ENCODE assay signal across 1 fruit fly cellular context in genomic region chr3L:17652878-17653700, dm6.
A peak's percentile ranks its signal among the peaks of the same experiment; 100 is the strongest.
TF ChIP-seq lines count a peak whose summit lies in the region.

No protein-coding gene starts in this region.

TF ChIP-seq in whole organism, embryonic, 481 proteins besides CTCF, POLR2A, EP300 and RAD21 (continued from another document and continues in another):
- TF ChIP-seq CG7987 (GFP tag; optimal IDR thresholded peaks at IDR 0.05; lab: Kevin White, UChicago): peak; percentile 79
- no peak for TF ChIP-seq CG8388 (GFP tag; optimal IDR thresholded peaks at IDR 0.05; lab: Kevin White, UChicago)
- TF ChIP-seq zfh1 (GFP tag; IDR thresholded peaks at IDR 0.05; lab: Robert Waterston, UW): peak; percentile 78
- TF ChIP-seq Hand (GFP tag; optimal IDR thresholded peaks at IDR 0.05; lab: Kevin White, UChicago): no peak
- TF ChIP-seq CG9797 (GFP tag; optimal IDR thresholded peaks at IDR 0.05; lab: Kevin White, UChicago): no peak
- no peak for TF ChIP-seq prd (optimal IDR thresholded peaks at IDR 0.05; lab: Kevin White, UChicago)
- peak; percentile 31; the same call in 2 of the 3 replicates for TF ChIP-seq prd (GFP tag; IDR thresholded peaks at IDR 0.05; lab: Robert Waterston, UW)
- TF ChIP-seq bowl (GFP tag; IDR thresholded peaks at IDR 0.05; lab: Robert Waterston, UW): no peak
- peak; percentile 69; the same call in 1 of the 2 replicates for TF ChIP-seq ranshi (GFP tag; IDR thresholded peaks at IDR 0.05; lab: Robert Waterston, UW)
- TF ChIP-seq CG3726 (GFP tag; IDR thresholded peaks at IDR 0.05; lab: Robert Waterston, UW): 0 out of 3 replicates have a peak, but pooled peaks have one; percentile 63
- TF ChIP-seq CG8924 (tag; optimal IDR thresholded peaks at IDR 0.05; lab: Kevin White, UChicago): no peak
- no peak; the same call in none of the 3 replicates for TF ChIP-seq CG11456 (GFP tag; IDR thresholded peaks at IDR 0.05; lab: Robert Waterston, UW)
- no peak for TF ChIP-seq NfI (GFP tag; optimal IDR thresholded peaks at IDR 0.05; lab: Kevin White, UChicago)
- TF ChIP-seq CG10543 (GFP tag; optimal IDR thresholded peaks at IDR 0.05; lab: Kevin White, UChicago): peak; percentile 91
- TF ChIP-seq CG12659 (GFP tag; optimal IDR thresholded peaks at IDR 0.05; lab: Kevin White, UChicago): no peak
- peak; percentile 74 for TF ChIP-seq CG3407 (GFP tag; optimal IDR thresholded peaks at IDR 0.05; lab: Kevin White, UChicago)
- TF ChIP-seq Myb (GFP tag; optimal IDR thresholded peaks at IDR 0.05; lab: Kevin White, UChicago): no peak
- TF ChIP-seq HLH54F (GFP tag; optimal IDR thresholded peaks at IDR 0.05; lab: Kevin White, UChicago): no peak
- no peak for TF ChIP-seq CG4617 (GFP tag; optimal IDR thresholded peaks at IDR 0.05; lab: Kevin White, UChicago; ENCODE audit: borderline replicate concordance)
- no peak for TF ChIP-seq pzg (GFP tag; optimal IDR thresholded peaks at IDR 0.05; lab: Kevin White, UChicago)
- TF ChIP-seq Ravus (GFP tag; IDR thresholded peaks at IDR 0.05; lab: Robert Waterston, UW): no peak
- TF ChIP-seq sr (GFP tag; IDR thresholded peaks at IDR 0.05; lab: Robert Waterston, UW): peak; percentile 69; the same call in 2 of the 3 replicates
- no peak for TF ChIP-seq Usf (GFP tag; optimal IDR thresholded peaks at IDR 0.05; lab: Kevin White, UChicago)
- no peak for TF ChIP-seq TFAM (GFP tag; optimal IDR thresholded peaks at IDR 0.05; lab: Kevin White, UChicago)
- no peak for TF ChIP-seq CG12236 (GFP tag; optimal IDR thresholded peaks at IDR 0.05; lab: Kevin White, UChicago)
- no peak for TF ChIP-seq CG10431 (GFP tag; optimal IDR thresholded peaks at IDR 0.05; lab: Kevin White, UChicago)
- TF ChIP-seq Adf1 (GFP tag; IDR thresholded peaks at IDR 0.05; lab: Robert Waterston, UW): no peak
- TF ChIP-seq CG1832 (GFP tag; optimal IDR thresholded peaks at IDR 0.05; lab: Kevin White, UChicago): peak; percentile 73
- peak; percentile 80 for TF ChIP-seq CG1792 (GFP tag; optimal IDR thresholded peaks at IDR 0.05; lab: Kevin White, UChicago)
- TF ChIP-seq Side (GFP tag; optimal IDR thresholded peaks at IDR 0.05; lab: Kevin White, UChicago): peak; percentile 76
- no peak for TF ChIP-seq CG11398 (GFP tag; optimal IDR thresholded peaks at IDR 0.05; lab: Kevin White, UChicago)
- peak; percentile 74 for TF ChIP-seq Max (GFP tag; optimal IDR thresholded peaks at IDR 0.05; lab: Kevin White, UChicago)
- TF ChIP-seq cwo (GFP tag; optimal IDR thresholded peaks at IDR 0.05; lab: Kevin White, UChicago): no peak
- peak; percentile 15 for TF ChIP-seq vfl (GFP tag; optimal IDR thresholded peaks at IDR 0.05; lab: Kevin White, UChicago)
- TF ChIP-seq NC2α (GFP tag; optimal IDR thresholded peaks at IDR 0.05; lab: Kevin White, UChicago): no peak
- no peak for TF ChIP-seq CG18011 (GFP tag; optimal IDR thresholded peaks at IDR 0.05; lab: Kevin White, UChicago)
- TF ChIP-seq Hey (tag; optimal IDR thresholded peaks at IDR 0.05; lab: Kevin White, UChicago): no peak
- no peak for TF ChIP-seq CG15073 (GFP tag; optimal IDR thresholded peaks at IDR 0.05; lab: Kevin White, UChicago)
- no peak for TF ChIP-seq CG1602 (GFP tag; optimal IDR thresholded peaks at IDR 0.05; lab: Kevin White, UChicago)
- TF ChIP-seq CG1024 (GFP tag; IDR thresholded peaks at IDR 0.05; lab: Robert Waterston, UW): peak; percentile 77
- TF ChIP-seq hb (GFP tag; IDR thresholded peaks at IDR 0.05; lab: Robert Waterston, UW; ENCODE audit: partially characterized antibody): no peak
- TF ChIP-seq CG13123 (GFP tag; optimal IDR thresholded peaks at IDR 0.05; lab: Kevin White, UChicago): no peak
- TF ChIP-seq CG10462 (GFP tag; optimal IDR thresholded peaks at IDR 0.05; lab: Kevin White, UChicago): no peak
- no peak for TF ChIP-seq Hr3 (GFP tag; optimal IDR thresholded peaks at IDR 0.05; lab: Kevin White, UChicago)
- no peak for TF ChIP-seq sisA (GFP tag; IDR thresholded peaks at IDR 0.05; lab: Robert Waterston, UW)
- no peak for TF ChIP-seq CG11560 (tag; IDR thresholded peaks at IDR 0.05; lab: Robert Waterston, UW)
- TF ChIP-seq CG15514 (GFP tag; optimal IDR thresholded peaks at IDR 0.05; lab: Kevin White, UChicago): peak; percentile 75
- TF ChIP-seq pum (GFP tag; optimal IDR thresholded peaks at IDR 0.05; lab: Kevin White, UChicago): peak; percentile 11
- TF ChIP-seq hbn (GFP tag; IDR thresholded peaks at IDR 0.05; lab: Robert Waterston, UW; ENCODE audit: partially characterized antibody): no peak
- TF ChIP-seq CrebB (tag; optimal IDR thresholded peaks at IDR 0.05; lab: Kevin White, UChicago): no peak
- peak; percentile 52 for TF ChIP-seq luna (GFP tag; optimal IDR thresholded peaks at IDR 0.05; lab: Kevin White, UChicago)
- peak in 1 of 2 experiments; percentile 48 for TF ChIP-seq Eip74EF (GFP tag; optimal IDR thresholded peaks at IDR 0.05; lab: Kevin White, UChicago)
- TF ChIP-seq bab2 (GFP tag; optimal IDR thresholded peaks at IDR 0.05; lab: Kevin White, UChicago): no peak
- TF ChIP-seq Med (GFP tag; lab: Kevin White, UChicago): peak; percentile 74
- peak; percentile 60 for TF ChIP-seq Atf6 (GFP tag; IDR thresholded peaks at IDR 0.05; lab: Robert Waterston, UW)
- no peak for TF ChIP-seq nerfin-2 (GFP tag; IDR thresholded peaks at IDR 0.05; lab: Robert Waterston, UW; ENCODE audit: partially characterized antibody)
- no peak for TF ChIP-seq esg (GFP tag; conservative IDR thresholded peaks at IDR 0.05; lab: Robert Waterston, UW)
- no peak for TF ChIP-seq run (tag; optimal IDR thresholded peaks at IDR 0.05; lab: Kevin White, UChicago)
- peak; percentile 59 for TF ChIP-seq Ada2b (GFP tag; IDR thresholded peaks at IDR 0.05; lab: Robert Waterston, UW)
- no peak for TF ChIP-seq ttk (GFP tag; IDR thresholded peaks at IDR 0.05; lab: Robert Waterston, UW)
- no peak for TF ChIP-seq br (optimal IDR thresholded peaks at IDR 0.05; lab: Kevin White, UChicago)
- TF ChIP-seq CG11696 (GFP tag; IDR thresholded peaks at IDR 0.05; lab: Robert Waterston, UW): no peak
- no peak for TF ChIP-seq Neu2 (GFP tag; optimal IDR thresholded peaks at IDR 0.05; lab: Kevin White, UChicago; ENCODE audit: borderline replicate concordance)
- peak; percentile 91 for TF ChIP-seq rib (GFP tag; IDR thresholded peaks at IDR 0.05; lab: Robert Waterston, UW)
- TF ChIP-seq CG30431 (GFP tag; optimal IDR thresholded peaks at IDR 0.05; lab: Kevin White, UChicago): no peak
- peak; percentile 79 for TF ChIP-seq Vsx1 (GFP tag; optimal IDR thresholded peaks at IDR 0.05; lab: Kevin White, UChicago)
- no peak for TF ChIP-seq eve (GFP tag; optimal IDR thresholded peaks at IDR 0.05; lab: Kevin White, UChicago)
- TF ChIP-seq pan (optimal IDR thresholded peaks at IDR 0.05; lab: Kevin White, UChicago): no peak
- peak in 1 of 2 experiments; percentile 79 for TF ChIP-seq pan (GFP tag; optimal IDR thresholded peaks at IDR 0.05 in 1 of 2, IDR thresholded peaks at IDR 0.05 in 1 of 2)
- TF ChIP-seq HLH4C (GFP tag; IDR thresholded peaks at IDR 0.05; lab: Robert Waterston, UW; ENCODE audit: partially characterized antibody): no peak
- TF ChIP-seq CG6683 (GFP tag; optimal IDR thresholded peaks at IDR 0.05; lab: Kevin White, UChicago): peak; percentile 62
- peak; percentile 59 for TF ChIP-seq CG13894 (tag; optimal IDR thresholded peaks at IDR 0.05; lab: Kevin White, UChicago)
- TF ChIP-seq amos (GFP tag; IDR thresholded peaks at IDR 0.05; lab: Robert Waterston, UW; ENCODE audit: partially characterized antibody): no peak
- no peak for TF ChIP-seq fd102C (GFP tag; optimal IDR thresholded peaks at IDR 0.05; lab: Kevin White, UChicago)
- TF ChIP-seq ash1 (GFP tag; optimal IDR thresholded peaks at IDR 0.05; lab: Kevin White, UChicago): peak; percentile 30
- no peak for TF ChIP-seq ato (GFP tag; IDR thresholded peaks at IDR 0.05; lab: Robert Waterston, UW; ENCODE audit: partially characterized antibody)
- TF ChIP-seq CG4360 (GFP tag; IDR thresholded peaks at IDR 0.05; lab: Robert Waterston, UW): peak; percentile 81
- no peak for TF ChIP-seq HLHmδ (GFP tag; optimal IDR thresholded peaks at IDR 0.05; lab: Kevin White, UChicago)
- peak; percentile 11 for TF ChIP-seq CG15696 (tag; optimal IDR thresholded peaks at IDR 0.05; lab: Kevin White, UChicago)
- TF ChIP-seq H15 (GFP tag; IDR thresholded peaks at IDR 0.05; lab: Robert Waterston, UW): peak; percentile 64
- peak; percentile 88 for TF ChIP-seq Dbx (GFP tag; IDR thresholded peaks at IDR 0.05; lab: Robert Waterston, UW)
- TF ChIP-seq bigmax (GFP tag; optimal IDR thresholded peaks at IDR 0.05; lab: Kevin White, UChicago): no peak
- no peak for TF ChIP-seq dati (GFP tag; IDR thresholded peaks at IDR 0.05; lab: Robert Waterston, UW)
- TF ChIP-seq Ets65A (GFP tag; lab: Kevin White, UChicago): no peak
- no peak for TF ChIP-seq CG18619 (GFP tag; optimal IDR thresholded peaks at IDR 0.05; lab: Kevin White, UChicago)
- no peak for TF ChIP-seq CG9817 (tag; optimal IDR thresholded peaks at IDR 0.05; lab: Kevin White, UChicago)
- TF ChIP-seq crc (GFP tag; optimal IDR thresholded peaks at IDR 0.05; lab: Kevin White, UChicago): peak; percentile 45
- no peak for TF ChIP-seq CG16813 (GFP tag; IDR thresholded peaks at IDR 0.05; lab: Robert Waterston, UW; ENCODE audit: partially characterized antibody)
- no peak for TF ChIP-seq CG4707 (GFP tag; optimal IDR thresholded peaks at IDR 0.05; lab: Kevin White, UChicago)
- no peak for TF ChIP-seq usp (GFP tag; optimal IDR thresholded peaks at IDR 0.05; lab: Kevin White, UChicago)
- no peak; the same call in 2 of the 3 replicates for TF ChIP-seq so (GFP tag; IDR thresholded peaks at IDR 0.05; lab: Robert Waterston, UW)
- TF ChIP-seq org-1 (GFP tag; optimal IDR thresholded peaks at IDR 0.05; lab: Kevin White, UChicago): no peak
- TF ChIP-seq CG11093 (GFP tag; IDR thresholded peaks at IDR 0.05; lab: Robert Waterston, UW): peak; percentile 68; the same call in 1 of the 3 replicates
- TF ChIP-seq schlank (tag; optimal IDR thresholded peaks at IDR 0.05; lab: Kevin White, UChicago): no peak
- no peak for TF ChIP-seq CG17328 (GFP tag; IDR thresholded peaks at IDR 0.05; lab: Robert Waterston, UW)
- TF ChIP-seq CG33557 (GFP tag; optimal IDR thresholded peaks at IDR 0.05; lab: Kevin White, UChicago): no peak
- peak; percentile 15 for TF ChIP-seq kay (GFP tag; optimal IDR thresholded peaks at IDR 0.05; lab: Kevin White, UChicago)
- TF ChIP-seq Dip3 (GFP tag; optimal IDR thresholded peaks at IDR 0.05; lab: Kevin White, UChicago): no peak
- TF ChIP-seq slbo (GFP tag; IDR thresholded peaks at IDR 0.05; lab: Robert Waterston, UW): no peak
- no peak for TF ChIP-seq CG3163 (GFP tag; optimal IDR thresholded peaks at IDR 0.05; lab: Kevin White, UChicago)
- TF ChIP-seq CG11247 (GFP tag; IDR thresholded peaks at IDR 0.05; lab: Robert Waterston, UW): peak; percentile 80
- TF ChIP-seq CG6254 (GFP tag; optimal IDR thresholded peaks at IDR 0.05; lab: Kevin White, UChicago): peak; percentile 75
- TF ChIP-seq trem (tag; optimal IDR thresholded peaks at IDR 0.05; lab: Kevin White, UChicago): no peak
- no peak for TF ChIP-seq Oaz (GFP tag; IDR thresholded peaks at IDR 0.05; lab: Robert Waterston, UW)
- peak; percentile 60 for TF ChIP-seq CG1603 (tag; optimal IDR thresholded peaks at IDR 0.05; lab: Kevin White, UChicago)
- TF ChIP-seq YL-1 (GFP tag; optimal IDR thresholded peaks at IDR 0.05; lab: Kevin White, UChicago): no peak
- TF ChIP-seq D19B (GFP tag; optimal IDR thresholded peaks at IDR 0.05; lab: Kevin White, UChicago): no peak
- peak; percentile 70 for TF ChIP-seq gsb (GFP tag; IDR thresholded peaks at IDR 0.05; lab: Robert Waterston, UW)
- peak; percentile 54; the same call in 1 of the 3 replicates for TF ChIP-seq CG2199 (GFP tag; IDR thresholded peaks at IDR 0.05; lab: Robert Waterston, UW)
- TF ChIP-seq Hmx (GFP tag; optimal IDR thresholded peaks at IDR 0.05; lab: Kevin White, UChicago): no peak
- TF ChIP-seq unc-4 (GFP tag; IDR thresholded peaks at IDR 0.05; lab: Robert Waterston, UW; ENCODE audit: partially characterized antibody): no peak
- peak; percentile 44 for TF ChIP-seq CG4424 (GFP tag; optimal IDR thresholded peaks at IDR 0.05; lab: Kevin White, UChicago)
- 0 out of 3 replicates have a peak, but pooled peaks have one; percentile 6 for TF ChIP-seq CG7357 (GFP tag; IDR thresholded peaks at IDR 0.05; lab: Robert Waterston, UW)
- peak; percentile 59 for TF ChIP-seq CG6765 (GFP tag; optimal IDR thresholded peaks at IDR 0.05; lab: Kevin White, UChicago)
- peak; percentile 68 for TF ChIP-seq CG15011 (GFP tag; optimal IDR thresholded peaks at IDR 0.05; lab: Kevin White, UChicago)
- TF ChIP-seq Antp (GFP tag; optimal IDR thresholded peaks at IDR 0.05; lab: Kevin White, UChicago): no peak
- TF ChIP-seq disco-r (GFP tag; optimal IDR thresholded peaks at IDR 0.05; lab: Kevin White, UChicago): no peak
- no peak for TF ChIP-seq Drgx (GFP tag; IDR thresholded peaks at IDR 0.05; lab: Robert Waterston, UW)
- peak; percentile 79 for TF ChIP-seq Camta (GFP tag; optimal IDR thresholded peaks at IDR 0.05; lab: Kevin White, UChicago)
- TF ChIP-seq HLH3B (GFP tag; IDR thresholded peaks at IDR 0.05; lab: Robert Waterston, UW): peak; percentile 69; the same call in 1 of the 2 replicates
- TF ChIP-seq CG13775 (GFP tag; optimal IDR thresholded peaks at IDR 0.05; lab: Kevin White, UChicago): no peak
- no peak; the same call in 1 of the 2 replicates for TF ChIP-seq CG32772 (GFP tag; IDR thresholded peaks at IDR 0.05; lab: Robert Waterston, UW)
- TF ChIP-seq stwl (tag; optimal IDR thresholded peaks at IDR 0.05; lab: Kevin White, UChicago): no peak
- peak; percentile 66 for TF ChIP-seq CG12769 (tag; optimal IDR thresholded peaks at IDR 0.05; lab: Kevin White, UChicago)
- no peak for TF ChIP-seq sc (optimal IDR thresholded peaks at IDR 0.05; lab: Kevin White, UChicago)
- peak; percentile 26 for TF ChIP-seq sc (GFP tag; optimal IDR thresholded peaks at IDR 0.05; lab: Kevin White, UChicago)
- TF ChIP-seq CG3065 (GFP tag; optimal IDR thresholded peaks at IDR 0.05; lab: Kevin White, UChicago): no peak
- TF ChIP-seq Doc2 (GFP tag; IDR thresholded peaks at IDR 0.05; lab: Robert Waterston, UW): no peak
- peak; percentile 76 for TF ChIP-seq Fer1 (GFP tag; optimal IDR thresholded peaks at IDR 0.05; lab: Kevin White, UChicago)
- no peak for TF ChIP-seq CG4854 (GFP tag; optimal IDR thresholded peaks at IDR 0.05; lab: Kevin White, UChicago)
- TF ChIP-seq fd96Cb (tag; optimal IDR thresholded peaks at IDR 0.05; lab: Kevin White, UChicago): peak; percentile 31
- no peak for TF ChIP-seq wdn (GFP tag; IDR thresholded peaks at IDR 0.05; lab: Robert Waterston, UW)
- TF ChIP-seq CG7839 (tag; optimal IDR thresholded peaks at IDR 0.05; lab: Kevin White, UChicago): no peak
- TF ChIP-seq CG9215 (GFP tag; IDR thresholded peaks at IDR 0.05; lab: Robert Waterston, UW): peak; percentile 30; the same call in 1 of the 2 replicates
